Fruit fly (Drosophila melanogaster) whole organism, embryonic: ENCODE data around the gene crq.

Source experiments
- Atf-2 ChIP-seq: fragments of 200-800 bp; sonication (Bioruptor generic); optimal IDR thresholded peaks from 2 replicates; lab custom pipeline; 2016; ENCODE audit warnings: missing biosample characterization, missing genetic modification characterization
- Atf3 ChIP-seq: fragments of 200-800 bp; sonication (Bioruptor generic); optimal IDR thresholded peaks from 3 replicates; lab custom pipeline; 2016; ENCODE audit warnings: missing biosample characterization, missing genetic modification characterization
- Bgb ChIP-seq: fragments of 200-800 bp; sonication (Bioruptor generic); IDR thresholded peaks from 2 replicates; pipeline ENCODE4 v1.3.6; 2022; ENCODE audit warnings: missing biosample characterization, missing genetic modification characterization; ENCODE audit not compliant: partially characterized antibody
- CG11093 ChIP-seq: fragments of 200-800 bp; sonication (Bioruptor generic); IDR thresholded peaks from 3 replicates; pipeline ENCODE4 v1.3.6; 2022; ENCODE audit warnings: missing biosample characterization, missing genetic modification characterization
- CG12104 ChIP-seq: fragments of 200-800 bp; sonication (Bioruptor generic); optimal IDR thresholded peaks from 3 replicates; lab custom pipeline; 2016; ENCODE audit warnings: missing biosample characterization, missing genetic modification characterization
- CG14441 ChIP-seq: fragments of 200-800 bp; sonication (Bioruptor generic); IDR thresholded peaks from 2 replicates; pipeline ENCODE4 v1.3.6; 2022; ENCODE audit warnings: missing biosample characterization, missing genetic modification characterization
- CG14860 ChIP-seq: fragments of 200-800 bp; sonication (Bioruptor generic); IDR thresholded peaks from 3 replicates; pipeline ENCODE4 v1.3.6; 2022; ENCODE audit warnings: missing biosample characterization, missing genetic modification characterization; ENCODE audit not compliant: partially characterized antibody
- CG14965 ChIP-seq: fragments of 200-800 bp; sonication (Bioruptor generic); optimal IDR thresholded peaks from 2 replicates; lab custom pipeline; 2016; ENCODE audit warnings: missing biosample characterization, missing genetic modification characterization, borderline replicate concordance
- CG15011 ChIP-seq: fragments of 200-800 bp; sonication (Bioruptor generic); optimal IDR thresholded peaks from 3 replicates; lab custom pipeline; 2018; ENCODE audit warnings: missing biosample characterization, mild to moderate bottlenecking, missing genetic modification characterization
- CG15514 ChIP-seq: fragments of 200-800 bp; sonication (Bioruptor generic); optimal IDR thresholded peaks from 3 replicates; lab custom pipeline; 2017; ENCODE audit warnings: missing biosample characterization, missing genetic modification characterization, mild to moderate bottlenecking, moderate library complexity, missing genetic modification reagents
- CG1603 ChIP-seq: fragments of 200-800 bp; sonication (Bioruptor generic); optimal IDR thresholded peaks from 2 replicates; lab custom pipeline; 2019; ENCODE audit warnings: missing biosample characterization, mild to moderate bottlenecking, missing genetic modification characterization, moderate library complexity
- CG17361 ChIP-seq: fragments of 200-800 bp; sonication (Bioruptor generic); IDR thresholded peaks from 3 replicates; pipeline ENCODE4 v1.3.6; 2022; ENCODE audit warnings: missing biosample characterization, missing genetic modification characterization
- CG30431 ChIP-seq: fragments of 200-800 bp; sonication (Bioruptor generic); optimal IDR thresholded peaks from 2 replicates; lab custom pipeline; 2017; ENCODE audit warnings: missing biosample characterization, missing genetic modification characterization
- CG6791 ChIP-seq: fragments of 200-800 bp; sonication (Bioruptor generic); IDR thresholded peaks from 3 replicates; pipeline ENCODE4 v1.3.6; 2022; ENCODE audit warnings: missing biosample characterization, missing genetic modification characterization; ENCODE audit not compliant: partially characterized antibody
- CG8478 ChIP-seq: fragments of >200 bp; optimal IDR thresholded peaks from 2 replicates; lab custom pipeline; 2018
- CG8765 ChIP-seq: fragments of 200-800 bp; sonication (Bioruptor generic); IDR thresholded peaks from 2 replicates; pipeline ENCODE4 v1.3.6; 2022; ENCODE audit warnings: missing biosample characterization, missing genetic modification characterization
- CG9876 ChIP-seq: fragments of 200-800 bp; sonication (Bioruptor generic); optimal IDR thresholded peaks from 2 replicates; lab custom pipeline; 2016; ENCODE audit warnings: missing biosample characterization, missing genetic modification characterization
- CHES-1-like ChIP-seq: fragments of 200-800 bp; sonication (Bioruptor generic); optimal IDR thresholded peaks from 2 replicates; lab custom pipeline; 2016; ENCODE audit warnings: missing biosample characterization, missing genetic modification characterization
- Camta ChIP-seq: fragments of 200-800 bp; sonication (Bioruptor generic); optimal IDR thresholded peaks from 2 replicates; lab custom pipeline; 2016; ENCODE audit warnings: missing biosample characterization, missing genetic modification characterization
- D19A ChIP-seq: fragments of 200-800 bp; optimal IDR thresholded peaks from 3 replicates; lab custom pipeline; 2019; ENCODE audit warnings: missing biosample characterization, mild to moderate bottlenecking, missing genetic modification characterization, moderate library complexity
- Deaf1 ChIP-seq: fragments of 200-800 bp; optimal IDR thresholded peaks from 3 replicates; lab custom pipeline; 2019; ENCODE audit warnings: missing biosample characterization, mild to moderate bottlenecking, missing genetic modification characterization, moderate library complexity
- Dek ChIP-seq: fragments of 200-800 bp; sonication (Bioruptor generic); optimal IDR thresholded peaks from 3 replicates; lab custom pipeline; 2019; ENCODE audit warnings: missing biosample characterization, mild to moderate bottlenecking, missing genetic modification characterization, moderate library complexity
- E2f1 ChIP-seq: fragments of 200-800 bp; sonication (Bioruptor generic); IDR thresholded peaks from 2 replicates; pipeline ENCODE4 v1.3.6; 2022; ENCODE audit warnings: missing biosample characterization, missing genetic modification characterization
- Fer3 ChIP-seq: fragments of 200-800 bp; sonication (Bioruptor generic); optimal IDR thresholded peaks from 2 replicates; lab custom pipeline; 2018; ENCODE audit warnings: missing biosample characterization, mild to moderate bottlenecking, missing genetic modification characterization, moderate library complexity
- HLH3B ChIP-seq: fragments of 200-800 bp; sonication (Bioruptor generic); IDR thresholded peaks from 2 replicates; pipeline ENCODE4 v1.3.6; 2022; ENCODE audit warnings: missing biosample characterization, missing genetic modification characterization
- HmgD ChIP-seq: fragments of 200-800 bp; sonication (Bioruptor generic); optimal IDR thresholded peaks from 3 replicates; lab custom pipeline; 2016; ENCODE audit warnings: missing biosample characterization, missing genetic modification characterization
- Myb ChIP-seq: fragments of 200-800 bp; sonication (Bioruptor generic); optimal IDR thresholded peaks from 2 replicates; lab custom pipeline; 2016; ENCODE audit warnings: missing biosample characterization, missing genetic modification characterization
- Oaz ChIP-seq: fragments of 200-800 bp; sonication (Bioruptor generic); IDR thresholded peaks from 2 replicates; pipeline ENCODE4 v1.3.6; 2022; ENCODE audit warnings: missing biosample characterization, missing genetic modification characterization
- Rfx ChIP-seq: fragments of 200-800 bp; sonication (Bioruptor generic); IDR thresholded peaks from 2 replicates; pipeline ENCODE4 v1.3.6; 2022; ENCODE audit warnings: missing biosample characterization, missing genetic modification characterization
- Rx ChIP-seq: fragments of 200-800 bp; sonication (Bioruptor generic); IDR thresholded peaks from 2 replicates; pipeline ENCODE4 v1.3.6; 2022; ENCODE audit warnings: missing biosample characterization, missing genetic modification characterization
- Sox100B ChIP-seq: fragments of 200-800 bp; sonication (Bioruptor generic); optimal IDR thresholded peaks from 3 replicates; lab custom pipeline; 2018; ENCODE audit warnings: missing biosample characterization, mild to moderate bottlenecking, missing genetic modification characterization
- Spps ChIP-seq: fragments of 200-800 bp; sonication (Bioruptor generic); optimal IDR thresholded peaks from 2 replicates; lab custom pipeline; 2018; ENCODE audit warnings: missing biosample characterization, mild to moderate bottlenecking, missing genetic modification characterization
- Vsx1 ChIP-seq: fragments of 200-800 bp; sonication (Bioruptor generic); optimal IDR thresholded peaks from 2 replicates; lab custom pipeline; 2017; ENCODE audit warnings: missing biosample characterization, mild to moderate bottlenecking, missing genetic modification characterization, missing genetic modification reagents
- abd-A ChIP-seq: fragments of 200-800 bp; sonication (Bioruptor generic); optimal IDR thresholded peaks from 3 replicates; lab custom pipeline; 2019; ENCODE audit warnings: missing biosample characterization, mild to moderate bottlenecking, missing genetic modification characterization, moderate library complexity
- ash1 ChIP-seq: fragments of 200-800 bp; sonication (Bioruptor generic); optimal IDR thresholded peaks from 2 replicates; lab custom pipeline; 2018; ENCODE audit warnings: missing biosample characterization, mild to moderate bottlenecking, missing genetic modification characterization
- crp ChIP-seq, 2 experiments: fragments of 200-800 bp; sonication (Bioruptor generic); optimal IDR thresholded peaks; 2 replicates in 1 of 2; 3 replicates in 1 of 2; lab custom pipeline; 2017; ENCODE audit warnings: missing biosample characterization in 2 of 2, missing genetic modification characterization in 2 of 2, mild to moderate bottlenecking in 1 of 2, moderate library complexity in 1 of 2
- disco-r ChIP-seq: fragments of 200-800 bp; sonication (Bioruptor generic); optimal IDR thresholded peaks from 2 replicates; lab custom pipeline; 2016; ENCODE audit warnings: missing biosample characterization, missing genetic modification characterization
- dysf ChIP-seq: fragments of 200-800 bp; sonication (Bioruptor generic); IDR thresholded peaks from 3 replicates; pipeline ENCODE4 v1.3.6; 2022; ENCODE audit warnings: missing biosample characterization, missing genetic modification characterization
- ham ChIP-seq: fragments of 200-800 bp; sonication (Bioruptor generic); IDR thresholded peaks from 2 replicates; pipeline ENCODE4 v1.3.6; 2022; ENCODE audit warnings: missing biosample characterization, missing genetic modification characterization
- hbn ChIP-seq: fragments of 200-800 bp; sonication (Bioruptor generic); IDR thresholded peaks from 2 replicates; pipeline ENCODE4 v1.3.6; 2022; ENCODE audit warnings: missing biosample characterization, missing genetic modification characterization; ENCODE audit not compliant: partially characterized antibody
- hth ChIP-seq: fragments of >200 bp; optimal IDR thresholded peaks from 2 replicates; lab custom pipeline; 2017; ENCODE audit warnings: inconsistent platforms
- kah ChIP-seq: fragments of 200-800 bp; sonication (Bioruptor generic); optimal IDR thresholded peaks from 2 replicates; lab custom pipeline; 2018; ENCODE audit warnings: missing biosample characterization, mild to moderate bottlenecking, missing genetic modification characterization
- lov ChIP-seq, 2 experiments: fragments of 200-800 bp in 1 of 2; fragments of >200 bp in 1 of 2; sonication (Bioruptor generic) in 1 of 2; IDR thresholded peaks in 1 of 2; optimal IDR thresholded peaks in 1 of 2; 2 replicates in 1 of 2; 3 replicates in 1 of 2; pipeline versions ENCODE4 v1.3.6 to Lab custom; 2017 to 2022; ENCODE audit warnings: missing biosample characterization in 1 of 2, missing genetic modification characterization in 1 of 2
- nmo ChIP-seq: fragments of 200-800 bp; sonication (Bioruptor generic); optimal IDR thresholded peaks from 2 replicates; lab custom pipeline; 2018; ENCODE audit warnings: missing biosample characterization, mild to moderate bottlenecking, missing genetic modification characterization, moderate library complexity
- pan ChIP-seq, 4 experiments: fragments of >200 bp in 3 of 4; fragments of 200-800 bp in 1 of 4; sonication (Bioruptor generic) in 1 of 4; optimal IDR thresholded peaks in 3 of 4; IDR thresholded peaks in 1 of 4; 2 replicates each; pipeline versions ENCODE4 v1.3.6 to Lab custom; 2017 to 2022; ENCODE audit warnings: missing biosample characterization in 2 of 4, missing genetic modification characterization in 2 of 4, mixed read lengths in 1 of 4
- peb ChIP-seq: fragments of 200-800 bp; sonication (Bioruptor generic); IDR thresholded peaks from 2 replicates; pipeline ENCODE4 v1.3.6; 2022; ENCODE audit warnings: missing biosample characterization, missing genetic modification characterization
- pum ChIP-seq: fragments of 200-800 bp; sonication (Bioruptor generic); optimal IDR thresholded peaks from 2 replicates; lab custom pipeline; 2016; ENCODE audit warnings: missing biosample characterization, missing genetic modification characterization
- sc ChIP-seq, 3 experiments: fragments of >200 bp in 2 of 3; fragments of 200-800 bp in 1 of 3; sonication (Bioruptor generic) in 1 of 3; optimal IDR thresholded peaks; 2 replicates in 2 of 3; 3 replicates in 1 of 3; lab custom pipeline; 2017; ENCODE audit warnings: mild to moderate bottlenecking in 1 of 3, missing biosample characterization in 1 of 3, missing genetic modification characterization in 1 of 3, missing genetic modification reagents in 1 of 3
- schlank ChIP-seq: fragments of 200-800 bp; sonication (Bioruptor generic); optimal IDR thresholded peaks from 2 replicates; lab custom pipeline; 2018; ENCODE audit warnings: missing biosample characterization, mild to moderate bottlenecking, missing genetic modification characterization

crq gene

dm6 chr2L:472073-472590 lies 19.3 kb upstream of the crq start, which contains the start of gene CG4297 (continued):
- TF ChIP-seq abd-A (tag; lab: Kevin White, UChicago) (peak; percentile 73), Rx (GFP tag; lab: Robert Waterston, UW) (no peak), Rfx (GFP tag; lab: Robert Waterston, UW) (no peak), lov (optimal IDR thresholded peaks at IDR 0.05; lab: Kevin White, UChicago) (no peak), lov (GFP tag; IDR thresholded peaks at IDR 0.05; lab: Robert Waterston, UW) (no peak), Fer3 (peak; percentile 93), hbn (no peak), Oaz (no peak), ham (GFP tag; lab: Robert Waterston, UW) (no peak), sc (optimal IDR thresholded peaks at IDR 0.05; lab: Kevin White, UChicago) (no peak), sc (GFP tag; optimal IDR thresholded peaks at IDR 0.05; lab: Kevin White, UChicago) (peak; percentile 80), pum (GFP tag; lab: Kevin White, UChicago) (peak; percentile 92), Deaf1 (peak; percentile 70), ash1 (GFP tag; lab: Kevin White, UChicago) (peak; percentile 75), Vsx1 (GFP tag; lab: Kevin White, UChicago) (peak; percentile 88), pan (optimal IDR thresholded peaks at IDR 0.05; lab: Kevin White, UChicago) (no peak), pan (GFP tag; optimal IDR thresholded peaks at IDR 0.05 in 1 of 2, IDR thresholded peaks at IDR 0.05 in 1 of 2) (no peak), Atf-2 (GFP tag; lab: Kevin White, UChicago) (peak; percentile 89), D19A (peak; percentile 87), CG11093 (peak; percentile 87), CG14860 (no peak), nmo (peak; percentile 92), kah (peak; percentile 100), Dek (tag; lab: Kevin White, UChicago) (peak; percentile 91), Atf3 (peak; percentile 92), CG8765 (no peak), CG17361 (GFP tag; lab: Robert Waterston, UW) (no peak), CG15514 (peak; percentile 88), Sox100B (GFP tag; lab: Kevin White, UChicago) (peak; percentile 91), Spps (tag; lab: Kevin White, UChicago) (peak; percentile 70), Camta (GFP tag; lab: Kevin White, UChicago) (peak; percentile 94), peb (GFP tag; lab: Robert Waterston, UW) (no peak), HmgD (GFP tag; lab: Kevin White, UChicago) (peak; percentile 87), crp (GFP tag; optimal IDR thresholded peaks at IDR 0.05; lab: Kevin White, UChicago) (peak in 1 of 2 experiments; percentile 47), CG30431 (GFP tag; lab: Kevin White, UChicago) (peak; percentile 86), CG1603 (peak; percentile 93), CG8478 (lab: Kevin White, UChicago) (no peak), CG6791 (no peak), CG14441 (GFP tag; lab: Robert Waterston, UW) (no peak), CG9876 (peak; percentile 88), disco-r (GFP tag; lab: Kevin White, UChicago) (peak; percentile 94), schlank (tag; lab: Kevin White, UChicago) (peak; percentile 88), Myb (peak; percentile 82), CG15011 (GFP tag; lab: Kevin White, UChicago) (peak; percentile 86), CG14965 (GFP tag; lab: Kevin White, UChicago) (peak; percentile 77), hth (lab: Kevin White, UChicago) (no peak), HLH3B (GFP tag; lab: Robert Waterston, UW) (no peak), CG12104 (GFP tag; lab: Kevin White, UChicago) (peak; percentile 79), dysf (no peak), E2f1 (GFP tag; lab: Robert Waterston, UW) (no peak), CHES-1-like (peak; percentile 93), Bgb (GFP tag; lab: Robert Waterston, UW) (no peak)
